Worm (Caenorhabditis elegans) whole organism, L3 larva: ENCODE data around the gene T04F3.5.

ENCODE experiments used
- R02D3.7 ChIP-seq: fragments of 150-350 bp; optimal IDR thresholded peaks from 2 replicates; lab custom pipeline; 2014; ENCODE audit warnings: missing biosample characterization, missing genetic modification characterization
- aly-2 ChIP-seq: fragments of 150-350 bp; optimal IDR thresholded peaks from 2 replicates; lab custom pipeline; 2014; ENCODE audit warnings: missing biosample characterization, missing genetic modification characterization
- ama-1 ChIP-seq: fragments of 150-350 bp; optimal IDR thresholded peaks from 2 replicates; lab custom pipeline; 2018
- ceh-16 ChIP-seq: sonication (generic microtip); optimal IDR thresholded peaks from 2 replicates; lab custom pipeline; 2017; ENCODE audit warnings: missing biosample characterization, missing genetic modification characterization
- ceh-9 ChIP-seq: sonication (generic microtip); optimal IDR thresholded peaks from 2 replicates; lab custom pipeline; 2018; ENCODE audit warnings: missing biosample characterization, missing genetic modification characterization
- egl-27 ChIP-seq: sonication (generic microtip); optimal IDR thresholded peaks from 4 replicates; lab custom pipeline; 2017; ENCODE audit warnings: missing biosample characterization, missing genetic modification reagents, missing genetic modification characterization
- egl-5 ChIP-seq: fragments of 150-350 bp; optimal IDR thresholded peaks from 2 replicates; lab custom pipeline; 2017; ENCODE audit warnings: missing biosample characterization, missing genetic modification reagents, missing genetic modification characterization, inconsistent platforms
- elt-1 ChIP-seq: fragments of 150-350 bp; optimal IDR thresholded peaks from 2 replicates; lab custom pipeline; 2014; ENCODE audit warnings: missing biosample characterization, missing genetic modification characterization
- elt-2 ChIP-seq: sonication (generic microtip); optimal IDR thresholded peaks from 2 replicates; lab custom pipeline; 2016; ENCODE audit warnings: missing genetic modification reagents, mild to moderate bottlenecking, missing genetic modification characterization, missing compliant biosample characterization
- elt-3 ChIP-seq, 3 experiments: fragments of 150-350 bp in 1 of 3; sonication (generic microtip) in 2 of 3; optimal IDR thresholded peaks; 2 replicates in 2 of 3; 4 replicates in 1 of 3; lab custom pipeline; 2014 to 2017; ENCODE audit warnings: missing biosample characterization in 3 of 3, missing genetic modification characterization in 3 of 3
- eor-1 ChIP-seq, 2 experiments: fragments of 150-350 bp; optimal IDR thresholded peaks; 2 replicates each; lab custom pipeline; 2014 to 2018; ENCODE audit warnings: missing biosample characterization in 2 of 2, missing genetic modification characterization in 2 of 2
- fkh-10 ChIP-seq: sonication (generic microtip); optimal IDR thresholded peaks from 2 replicates; lab custom pipeline; 2017; ENCODE audit warnings: missing biosample characterization, missing genetic modification reagents, missing genetic modification characterization
- fkh-2 ChIP-seq: fragments of 150-350 bp; optimal IDR thresholded peaks from 2 replicates; lab custom pipeline; 2014; ENCODE audit warnings: missing biosample characterization, missing genetic modification reagents, missing genetic modification characterization
- hmg-11 ChIP-seq: sonication (generic microtip); optimal IDR thresholded peaks from 2 replicates; lab custom pipeline; 2016; ENCODE audit warnings: missing genetic modification characterization, missing compliant biosample characterization
- lin-15B ChIP-seq: fragments of 150-350 bp; optimal IDR thresholded peaks from 2 replicates; lab custom pipeline; 2014; ENCODE audit warnings: missing biosample characterization, missing genetic modification characterization
- mdl-1 ChIP-seq: fragments of 150-350 bp; optimal IDR thresholded peaks from 2 replicates; lab custom pipeline; 2014; ENCODE audit warnings: missing biosample characterization, missing genetic modification characterization
- nhr-11 ChIP-seq: fragments of 150-350 bp; optimal IDR thresholded peaks from 2 replicates; lab custom pipeline; 2014; ENCODE audit warnings: missing biosample characterization, missing genetic modification characterization
- nhr-12 ChIP-seq: fragments of 150-350 bp; optimal IDR thresholded peaks from 2 replicates; lab custom pipeline; 2014; ENCODE audit warnings: missing biosample characterization, missing genetic modification characterization
- nhr-23 ChIP-seq: fragments of 150-350 bp; optimal IDR thresholded peaks from 2 replicates; lab custom pipeline; 2014; ENCODE audit warnings: missing biosample characterization, missing genetic modification reagents, missing genetic modification characterization
- nhr-28 ChIP-seq: fragments of 150-350 bp; optimal IDR thresholded peaks from 2 replicates; lab custom pipeline; 2014; ENCODE audit warnings: missing biosample characterization, missing genetic modification characterization
- nhr-43 ChIP-seq: sonication (generic microtip); optimal IDR thresholded peaks from 2 replicates; lab custom pipeline; 2016; ENCODE audit warnings: mild to moderate bottlenecking, missing genetic modification characterization, missing compliant biosample characterization; ENCODE audit not compliant: poor library complexity, severe bottlenecking
- nhr-77 ChIP-seq: fragments of 150-350 bp; optimal IDR thresholded peaks from 2 replicates; lab custom pipeline; 2014; ENCODE audit warnings: missing biosample characterization, missing genetic modification characterization
- pha-4 ChIP-seq: fragments of 150-350 bp; optimal IDR thresholded peaks from 2 replicates; lab custom pipeline; 2014; ENCODE audit warnings: missing biosample characterization, missing genetic modification reagents, missing genetic modification characterization
- pqm-1 ChIP-seq: fragments of 150-350 bp; optimal IDR thresholded peaks from 2 replicates; lab custom pipeline; 2017; ENCODE audit warnings: missing biosample characterization, missing genetic modification characterization, inconsistent platforms
- tbx-2 ChIP-seq: sonication (generic microtip); optimal IDR thresholded peaks from 2 replicates; lab custom pipeline; 2016; ENCODE audit warnings: mild to moderate bottlenecking, missing genetic modification characterization, missing compliant biosample characterization
- unc-39 ChIP-seq: sonication (generic microtip); optimal IDR thresholded peaks from 4 replicates; lab custom pipeline; 2017; ENCODE audit warnings: missing biosample characterization, missing genetic modification characterization
- unc-62 ChIP-seq: fragments of 150-350 bp; sonication (generic microtip); optimal IDR thresholded peaks from 4 replicates; lab custom pipeline; 2014; ENCODE audit warnings: missing biosample characterization, missing genetic modification reagents, missing genetic modification characterization
- zag-1 ChIP-seq: fragments of 150-350 bp; optimal IDR thresholded peaks from 2 replicates; lab custom pipeline; 2014; ENCODE audit warnings: missing biosample characterization, missing genetic modification characterization
- ztf-11 ChIP-seq: fragments of 150-350 bp; optimal IDR thresholded peaks from 2 replicates; lab custom pipeline; 2014; ENCODE audit warnings: missing biosample characterization, missing genetic modification characterization
- ztf-4 ChIP-seq: fragments of 150-350 bp; optimal IDR thresholded peaks from 2 replicates; lab custom pipeline; 2014; ENCODE audit warnings: missing biosample characterization, missing genetic modification characterization

The T04F3.5 gene

DNA sequence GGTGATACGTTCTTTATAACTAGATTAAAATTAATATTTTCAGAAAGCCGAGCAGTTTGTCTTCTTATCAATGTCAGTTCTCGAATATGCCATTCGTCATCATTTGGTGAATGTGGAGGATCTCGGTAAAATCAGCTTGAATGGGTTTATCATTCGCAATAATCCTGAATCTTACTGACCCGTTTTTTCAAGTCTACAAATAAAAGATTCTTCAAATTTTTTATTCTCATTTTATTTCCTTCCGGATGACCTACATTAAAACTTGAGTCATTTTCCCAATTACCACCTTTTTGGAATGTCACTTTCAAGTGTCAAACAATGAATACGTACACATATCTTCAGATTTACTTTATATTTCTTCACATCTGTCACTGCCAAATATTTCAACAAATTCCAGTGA, at the start of gene T04F3.5:
Gene T04F3.5, plus strand, starts transcription at position 301 of the 400 bp plus-strand sequence.
- TF ChIP-seq elt-2 (tag; lab: Kevin White, UChicago) (no peak), elt-3 (tag; optimal IDR thresholded peaks at IDR 0.05; lab: Kevin White, UChicago) (no peak), zag-1 (no peak), fkh-2 (no peak), elt-1 (no peak), egl-5 (tag; lab: Kevin White, UChicago) (no peak), aly-2 (no peak), tbx-2 (tag; lab: Kevin White, UChicago) (no peak), hmg-11 (tag; lab: Kevin White, UChicago) (no peak), ceh-9 (tag; lab: Kevin White, UChicago) (no peak), nhr-23 (tag; lab: Kevin White, UChicago) (no peak), ama-1 (lab: Kevin White, UChicago) (no peak), unc-62 (no peak), mdl-1 (tag; lab: Kevin White, UChicago) (no peak), pha-4 (tag; lab: Kevin White, UChicago) (no peak), R02D3.7 (tag; lab: Kevin White, UChicago) (no peak)

DNA sequence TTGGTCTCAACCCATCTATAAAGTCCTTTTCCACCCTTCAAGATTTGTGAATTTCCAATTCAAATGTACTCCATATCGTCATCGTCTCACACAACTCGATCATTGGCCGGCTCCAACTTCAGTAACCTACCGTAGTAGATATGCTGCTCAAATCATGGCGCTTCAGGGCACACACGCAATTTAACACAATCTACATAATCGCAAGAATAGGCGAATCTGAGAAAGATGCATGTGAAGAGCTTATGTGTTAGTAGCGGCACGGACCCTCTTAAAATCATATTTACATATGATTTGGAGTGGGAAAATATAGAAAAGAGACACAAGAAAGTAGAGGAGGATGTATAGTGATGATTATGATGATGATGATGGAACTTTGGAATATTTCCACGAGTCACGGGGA, 48.7 kb upstream of the T04F3.5 start:
- TF ChIP-seq egl-27 (tag; lab: Kevin White, UChicago) (no peak), eor-1 (tag; optimal IDR thresholded peaks at IDR 0.05; lab: Kevin White, UChicago) (no peak), mdl-1 (tag; lab: Kevin White, UChicago) (no peak), tbx-2 (tag; lab: Kevin White, UChicago) (no peak), elt-3 (tag; optimal IDR thresholded peaks at IDR 0.05; lab: Kevin White, UChicago) (no peak), nhr-28 (tag; lab: Kevin White, UChicago) (no peak), nhr-12 (tag; lab: Kevin White, UChicago) (no peak), fkh-10 (GFP tag; lab: Kevin White, UChicago) (no peak), ceh-16 (tag; lab: Kevin White, UChicago) (no peak), ztf-4 (tag; lab: Kevin White, UChicago) (no peak), elt-1 (no peak)

DNA sequence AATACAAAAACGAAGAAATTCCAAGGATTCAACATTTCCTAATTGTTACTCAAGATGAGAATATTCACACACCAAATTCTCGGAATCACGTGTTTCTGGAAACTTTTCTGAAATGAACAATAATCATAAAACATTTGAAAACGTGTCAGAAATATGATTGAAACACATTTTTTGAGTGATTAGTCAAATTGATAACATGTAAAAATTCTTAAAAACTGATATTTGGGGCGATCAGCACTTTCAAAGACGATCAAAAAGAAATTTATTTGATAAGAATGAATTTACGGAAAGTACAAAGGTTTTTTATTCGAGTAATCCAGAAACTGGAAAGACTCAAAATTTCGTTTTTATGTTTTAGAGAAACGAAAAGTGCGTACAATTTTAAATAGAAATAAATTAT, 44.7 kb upstream of the T04F3.5 start, which contains the start of gene tre-3:
Gene tre-3, minus strand, starts transcription at position 107 of the 400 bp plus-strand sequence.
- TF ChIP-seq nhr-12 (tag; lab: Kevin White, UChicago): no peak
- TF ChIP-seq pqm-1 (tag; lab: Kevin White, UChicago): peak; percentile 53
- peak; percentile 59 for TF ChIP-seq elt-2 (tag; lab: Kevin White, UChicago)

DNA sequence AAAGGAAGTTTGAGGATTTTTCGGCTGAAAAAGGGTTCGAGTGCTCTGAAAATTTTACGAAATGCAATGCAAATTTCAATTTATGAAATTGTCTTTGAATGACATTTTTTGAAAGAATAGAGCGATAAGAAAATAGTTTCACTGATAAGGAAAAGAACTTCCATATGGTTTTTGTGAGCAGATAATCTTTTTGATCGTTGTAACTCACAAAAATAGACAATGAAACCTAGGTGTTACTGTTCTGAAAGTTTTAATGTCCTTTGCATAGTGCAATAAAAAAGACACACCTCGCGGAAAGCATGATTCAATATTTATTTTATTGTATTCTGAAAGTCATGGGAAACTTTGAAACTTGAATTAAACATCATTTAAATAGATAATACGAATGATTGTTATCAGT, 43.5 kb upstream of the T04F3.5 start:
- no peak for TF ChIP-seq ztf-11
- peak; percentile 78 for TF ChIP-seq elt-2 (tag; lab: Kevin White, UChicago)
- TF ChIP-seq pqm-1 (tag; lab: Kevin White, UChicago): peak; percentile 71
- no peak for TF ChIP-seq ztf-4 (tag; lab: Kevin White, UChicago)

DNA sequence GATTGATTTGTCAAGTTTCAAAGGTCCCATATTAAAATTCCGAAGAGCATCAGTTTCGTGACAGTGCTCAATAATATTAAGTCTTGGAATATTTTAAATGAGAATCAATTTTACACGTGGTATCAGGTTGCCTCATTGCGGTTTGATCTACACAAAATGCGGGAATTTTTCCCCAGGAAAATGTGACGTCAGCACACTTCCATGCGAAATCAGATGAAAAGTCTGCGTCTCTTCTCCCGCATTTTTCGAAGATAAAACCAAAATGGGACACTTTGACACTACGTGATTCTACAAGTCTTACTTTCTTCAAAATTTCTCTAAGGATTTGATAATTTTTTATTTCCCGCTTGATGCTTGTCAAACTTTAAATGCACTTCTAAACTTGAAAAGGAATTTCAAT, 37.6 kb upstream of the T04F3.5 start:
- TF ChIP-seq eor-1 (tag; optimal IDR thresholded peaks at IDR 0.05; lab: Kevin White, UChicago): no peak
- no peak for TF ChIP-seq pha-4 (tag; lab: Kevin White, UChicago)

DNA sequence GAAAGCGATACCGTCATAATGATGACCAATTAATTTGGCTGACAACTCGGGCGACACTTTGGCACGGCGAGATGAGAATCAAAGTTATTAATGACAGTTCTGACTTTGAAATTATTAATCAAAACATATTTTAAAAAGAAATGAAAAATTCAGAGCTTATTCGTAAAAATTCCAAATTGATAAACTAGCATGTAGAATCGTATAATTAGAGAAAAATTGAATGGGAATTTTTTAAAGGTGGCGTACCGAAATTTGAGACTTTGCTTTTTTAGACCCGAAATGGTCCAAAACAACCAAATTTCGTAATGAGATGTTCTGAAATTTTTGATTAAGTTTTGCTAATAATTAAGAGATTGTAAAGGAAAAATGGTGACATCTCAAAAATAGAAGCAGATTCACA, 34.5 kb upstream of the T04F3.5 start, which contains the start of gene daf-11:
Gene daf-11, minus strand, starts transcription at position 101 of the 400 bp plus-strand sequence.
- TF ChIP-seq pha-4 (tag; lab: Kevin White, UChicago): no peak
- no peak for TF ChIP-seq R02D3.7 (tag; lab: Kevin White, UChicago)
- no peak for TF ChIP-seq hmg-11 (tag; lab: Kevin White, UChicago)
- TF ChIP-seq nhr-12 (tag; lab: Kevin White, UChicago): no peak
- TF ChIP-seq egl-27 (tag; lab: Kevin White, UChicago): no peak
- no peak for TF ChIP-seq nhr-77
- TF ChIP-seq unc-39: no peak
- no peak for TF ChIP-seq ama-1 (lab: Kevin White, UChicago)
- TF ChIP-seq unc-62: no peak
- no peak for TF ChIP-seq egl-5 (tag; lab: Kevin White, UChicago)
- TF ChIP-seq, all 47 proteins: peak for 0

DNA sequence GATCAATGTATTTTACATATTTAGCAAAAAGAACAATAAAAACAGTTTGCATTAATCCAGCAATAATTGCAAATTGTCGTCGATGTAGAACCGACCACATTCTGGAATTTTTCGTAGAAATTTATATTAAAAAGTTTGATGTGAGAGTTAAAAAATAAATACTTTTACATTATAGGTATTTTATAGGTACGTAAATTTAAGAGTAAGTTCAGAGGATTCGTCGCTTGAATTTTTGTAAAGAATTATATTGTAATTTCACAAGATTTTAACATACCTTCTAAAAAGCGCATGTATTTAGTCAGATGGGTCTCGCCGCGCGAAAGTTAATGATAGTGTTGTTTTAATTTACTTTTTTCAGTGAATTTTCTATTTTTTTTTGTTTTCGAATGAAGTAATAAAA, 30.4 kb upstream of the T04F3.5 start, which contains the start of gene rhr-2:
Gene rhr-2, minus strand, starts transcription at position 101 of the 400 bp plus-strand sequence.
- TF ChIP-seq nhr-43 (tag; lab: Kevin White, UChicago) (no peak), hmg-11 (tag; lab: Kevin White, UChicago) (no peak), eor-1 (tag; optimal IDR thresholded peaks at IDR 0.05; lab: Kevin White, UChicago) (no peak), lin-15B (tag; lab: Kevin White, UChicago) (no peak), nhr-23 (tag; lab: Kevin White, UChicago) (no peak), nhr-77 (no peak), nhr-11 (tag; lab: Kevin White, UChicago) (no peak)
- TF ChIP-seq, all 47 proteins: peak for 0
